Fruit fly (Drosophila melanogaster) whole organism, embryonic: ENCODE data around the gene Hrb98DE.

Experiments used
- CG10147 ChIP-seq: fragments of 200-800 bp; sonication (Bioruptor generic); optimal IDR thresholded peaks from 2 replicates; lab custom pipeline; 2019; ENCODE audit warnings: missing biosample characterization, mild to moderate bottlenecking, missing genetic modification characterization, moderate library complexity
- CG10209 ChIP-seq: fragments of 200-800 bp; sonication (Bioruptor generic); optimal IDR thresholded peaks from 3 replicates; lab custom pipeline; 2017; ENCODE audit warnings: missing biosample characterization, mild to moderate bottlenecking, missing genetic modification characterization, missing genetic modification reagents
- CG10462 ChIP-seq: fragments of 200-800 bp; sonication (Bioruptor generic); optimal IDR thresholded peaks from 2 replicates; lab custom pipeline; 2016; ENCODE audit warnings: missing biosample characterization, missing genetic modification characterization
- CG10654 ChIP-seq: fragments of 200-800 bp; sonication (Bioruptor generic); optimal IDR thresholded peaks from 2 replicates; lab custom pipeline; 2016; ENCODE audit warnings: missing biosample characterization, missing genetic modification characterization
- CG15514 ChIP-seq: fragments of 200-800 bp; sonication (Bioruptor generic); optimal IDR thresholded peaks from 3 replicates; lab custom pipeline; 2017; ENCODE audit warnings: missing biosample characterization, missing genetic modification characterization, mild to moderate bottlenecking, moderate library complexity, missing genetic modification reagents
- CG16815 ChIP-seq: fragments of 200-800 bp; sonication (Bioruptor generic); optimal IDR thresholded peaks from 3 replicates; lab custom pipeline; 2017; ENCODE audit warnings: missing biosample characterization, mild to moderate bottlenecking, missing genetic modification characterization
- CG17829 ChIP-seq: fragments of 200-800 bp; optimal IDR thresholded peaks from 2 replicates; lab custom pipeline; 2019; ENCODE audit warnings: missing biosample characterization, mild to moderate bottlenecking, missing genetic modification characterization, moderate library complexity
- CG1792 ChIP-seq: fragments of 200-800 bp; sonication (Bioruptor generic); optimal IDR thresholded peaks from 2 replicates; lab custom pipeline; 2016; ENCODE audit warnings: missing biosample characterization, missing genetic modification characterization
- CG18599 ChIP-seq: fragments of 200-800 bp; sonication (Bioruptor generic); optimal IDR thresholded peaks from 3 replicates; lab custom pipeline; 2017; ENCODE audit warnings: missing biosample characterization, missing genetic modification characterization, mild to moderate bottlenecking, moderate library complexity, missing genetic modification reagents
- CG2712 ChIP-seq: fragments of 200-800 bp; optimal IDR thresholded peaks from 3 replicates; lab custom pipeline; 2019; ENCODE audit warnings: missing biosample characterization, mild to moderate bottlenecking, missing genetic modification characterization, moderate library complexity
- CG30431 ChIP-seq: fragments of 200-800 bp; sonication (Bioruptor generic); optimal IDR thresholded peaks from 2 replicates; lab custom pipeline; 2017; ENCODE audit warnings: missing biosample characterization, missing genetic modification characterization
- CG31388 ChIP-seq: fragments of 200-800 bp; sonication (Bioruptor generic); optimal IDR thresholded peaks from 2 replicates; lab custom pipeline; 2016; ENCODE audit warnings: missing biosample characterization, missing genetic modification characterization
- CG3726 ChIP-seq: fragments of 200-800 bp; sonication (Bioruptor generic); IDR thresholded peaks from 3 replicates; pipeline ENCODE4, ENCODE4 v1.3.6; 2022; ENCODE audit warnings: missing biosample characterization, missing genetic modification characterization
- CG6175 ChIP-seq: fragments of 200-800 bp; sonication (Bioruptor generic); IDR thresholded peaks from 3 replicates; pipeline ENCODE4 v1.3.6; 2022; ENCODE audit warnings: missing biosample characterization, missing genetic modification characterization
- CG6765 ChIP-seq: fragments of 200-800 bp; sonication (Bioruptor generic); optimal IDR thresholded peaks from 3 replicates; lab custom pipeline; 2017; ENCODE audit warnings: missing biosample characterization, mild to moderate bottlenecking, missing genetic modification characterization
- CG7357 ChIP-seq: fragments of 200-800 bp; sonication (Bioruptor generic); IDR thresholded peaks from 3 replicates; pipeline ENCODE4 v1.3.6; 2022; ENCODE audit warnings: missing biosample characterization, missing genetic modification characterization
- CG7556 ChIP-seq: fragments of 200-800 bp; sonication (Bioruptor generic); optimal IDR thresholded peaks from 2 replicates; lab custom pipeline; 2017; ENCODE audit warnings: missing biosample characterization, mild to moderate bottlenecking, missing genetic modification characterization
- CG8765 ChIP-seq: fragments of 200-800 bp; sonication (Bioruptor generic); IDR thresholded peaks from 2 replicates; pipeline ENCODE4 v1.3.6; 2022; ENCODE audit warnings: missing biosample characterization, missing genetic modification characterization
- CG8924 ChIP-seq: fragments of 200-800 bp; optimal IDR thresholded peaks from 3 replicates; lab custom pipeline; 2019; ENCODE audit warnings: missing biosample characterization, mild to moderate bottlenecking, missing genetic modification characterization, moderate library complexity
- E2f1 ChIP-seq: fragments of 200-800 bp; sonication (Bioruptor generic); IDR thresholded peaks from 2 replicates; pipeline ENCODE4 v1.3.6; 2022; ENCODE audit warnings: missing biosample characterization, missing genetic modification characterization
- Eip74EF ChIP-seq, 2 experiments: fragments of 200-800 bp in 1 of 2; fragments of >200 bp in 1 of 2; sonication (Bioruptor generic) in 1 of 2; optimal IDR thresholded peaks; 2 replicates each; lab custom pipeline; 2017 to 2019; ENCODE audit warnings: missing biosample characterization in 2 of 2, missing genetic modification characterization in 2 of 2, mild to moderate bottlenecking in 1 of 2, moderate library complexity in 1 of 2
- H2.0 ChIP-seq: fragments of 200-800 bp; sonication (Bioruptor generic); IDR thresholded peaks from 2 replicates; pipeline ENCODE4 v1.3.6; 2022; ENCODE audit warnings: missing biosample characterization, missing genetic modification characterization
- HLH3B ChIP-seq: fragments of 200-800 bp; sonication (Bioruptor generic); IDR thresholded peaks from 2 replicates; pipeline ENCODE4 v1.3.6; 2022; ENCODE audit warnings: missing biosample characterization, missing genetic modification characterization
- HmgD ChIP-seq: fragments of 200-800 bp; sonication (Bioruptor generic); optimal IDR thresholded peaks from 3 replicates; lab custom pipeline; 2016; ENCODE audit warnings: missing biosample characterization, missing genetic modification characterization
- Hr3 ChIP-seq: fragments of 200-800 bp; sonication (Bioruptor generic); optimal IDR thresholded peaks from 3 replicates; lab custom pipeline; 2016; ENCODE audit warnings: missing biosample characterization, missing genetic modification characterization
- Nf-YB ChIP-seq: fragments of 200-800 bp; sonication (Bioruptor generic); optimal IDR thresholded peaks from 3 replicates; lab custom pipeline; 2019; ENCODE audit warnings: missing biosample characterization, mild to moderate bottlenecking, missing genetic modification characterization, moderate library complexity
- Rfx ChIP-seq: fragments of 200-800 bp; sonication (Bioruptor generic); IDR thresholded peaks from 2 replicates; pipeline ENCODE4 v1.3.6; 2022; ENCODE audit warnings: missing biosample characterization, missing genetic modification characterization
- Sox100B ChIP-seq: fragments of 200-800 bp; sonication (Bioruptor generic); optimal IDR thresholded peaks from 3 replicates; lab custom pipeline; 2018; ENCODE audit warnings: missing biosample characterization, mild to moderate bottlenecking, missing genetic modification characterization
- Sry-δ ChIP-seq: fragments of 200-800 bp; sonication (Bioruptor generic); optimal IDR thresholded peaks from 2 replicates; lab custom pipeline; 2016; ENCODE audit warnings: missing biosample characterization, missing genetic modification characterization
- Trl ChIP-seq, 3 experiments: fragments of >200 bp in 2 of 3; fragments of 200-800 bp in 1 of 3; sonication (Bioruptor generic) in 1 of 3; optimal IDR thresholded peaks; 2 replicates in 1 of 3; 3 replicates in 2 of 3; lab custom pipeline; 2016 to 2017; ENCODE audit warnings: missing biosample characterization in 1 of 3, missing genetic modification characterization in 1 of 3
- amos ChIP-seq: fragments of 200-800 bp; sonication (Bioruptor generic); IDR thresholded peaks from 2 replicates; pipeline ENCODE4 v1.3.6; 2022; ENCODE audit warnings: missing biosample characterization, missing genetic modification characterization; ENCODE audit not compliant: partially characterized antibody
- ara ChIP-seq: fragments of 200-800 bp; sonication (Bioruptor generic); IDR thresholded peaks from 2 replicates; pipeline ENCODE4 v1.3.6; 2022; ENCODE audit warnings: missing biosample characterization, missing genetic modification characterization
- bbx ChIP-seq: fragments of 200-800 bp; sonication (Bioruptor generic); IDR thresholded peaks from 2 replicates; pipeline ENCODE4 v1.3.6; 2022; ENCODE audit warnings: missing biosample characterization, missing genetic modification characterization; ENCODE audit not compliant: partially characterized antibody
- bsh ChIP-seq, 2 experiments: fragments of 200-800 bp; sonication (Bioruptor generic); optimal IDR thresholded peaks; 2 replicates each; lab custom pipeline; 2017 to 2018; ENCODE audit warnings: mild to moderate bottlenecking in 2 of 2, missing biosample characterization in 2 of 2, missing genetic modification characterization in 2 of 2, moderate library complexity in 1 of 2
- btn ChIP-seq: fragments of 200-800 bp; sonication (Bioruptor generic); optimal IDR thresholded peaks from 2 replicates; lab custom pipeline; 2016; ENCODE audit warnings: missing biosample characterization, missing genetic modification characterization
- chif ChIP-seq, 2 experiments: fragments of 200-800 bp; sonication (Bioruptor generic); optimal IDR thresholded peaks; 3 replicates each; lab custom pipeline; 2016; ENCODE audit warnings: missing biosample characterization in 2 of 2, missing genetic modification characterization in 2 of 2
- crc ChIP-seq: fragments of 200-800 bp; sonication (Bioruptor generic); optimal IDR thresholded peaks from 2 replicates; lab custom pipeline; 2016; ENCODE audit warnings: missing biosample characterization, missing genetic modification characterization
- emc ChIP-seq: fragments of 200-800 bp; sonication (Bioruptor generic); optimal IDR thresholded peaks from 2 replicates; lab custom pipeline; 2016; ENCODE audit warnings: missing biosample characterization, missing genetic modification characterization
- ems ChIP-seq: fragments of 200-800 bp; sonication (Bioruptor generic); optimal IDR thresholded peaks from 3 replicates; lab custom pipeline; 2016; ENCODE audit warnings: missing biosample characterization, missing genetic modification characterization
- fru ChIP-seq: fragments of >200 bp; optimal IDR thresholded peaks from 2 replicates; lab custom pipeline; 2017
- gfzf ChIP-seq: fragments of 200-800 bp; sonication (Bioruptor generic); optimal IDR thresholded peaks from 2 replicates; lab custom pipeline; 2016; ENCODE audit warnings: missing biosample characterization, mild to moderate bottlenecking, missing genetic modification characterization, moderate library complexity
- grn ChIP-seq: fragments of 200-800 bp; sonication (Bioruptor generic); optimal IDR thresholded peaks from 3 replicates; lab custom pipeline; 2017; ENCODE audit warnings: missing biosample characterization, missing genetic modification characterization
- inv ChIP-seq: fragments of 200-800 bp; sonication (Bioruptor generic); IDR thresholded peaks from 2 replicates; pipeline ENCODE4 v1.3.6; 2022; ENCODE audit warnings: missing biosample characterization, missing genetic modification characterization; ENCODE audit not compliant: partially characterized antibody
- jing ChIP-seq: fragments of 200-800 bp; sonication (Bioruptor generic); optimal IDR thresholded peaks from 2 replicates; lab custom pipeline; 2018; ENCODE audit warnings: missing biosample characterization, mild to moderate bottlenecking, missing genetic modification characterization
- ken ChIP-seq: fragments of 200-800 bp; sonication (Bioruptor generic); IDR thresholded peaks from 3 replicates; pipeline ENCODE4 v1.3.6; 2022; ENCODE audit warnings: missing biosample characterization, missing genetic modification characterization
- maf-S ChIP-seq: fragments of 200-800 bp; sonication (Bioruptor generic); optimal IDR thresholded peaks from 2 replicates; lab custom pipeline; 2016; ENCODE audit warnings: missing biosample characterization, missing genetic modification characterization
- nerfin-1 ChIP-seq: fragments of 200-800 bp; sonication (Bioruptor generic); optimal IDR thresholded peaks from 3 replicates; lab custom pipeline; 2019; ENCODE audit warnings: missing biosample characterization, mild to moderate bottlenecking, missing genetic modification characterization, moderate library complexity
- odd ChIP-seq: fragments of 200-800 bp; sonication (Bioruptor generic); optimal IDR thresholded peaks from 2 replicates; lab custom pipeline; 2017; ENCODE audit warnings: missing biosample characterization, mild to moderate bottlenecking, missing genetic modification characterization
- wor ChIP-seq: fragments of 200-800 bp; sonication (Bioruptor generic); IDR thresholded peaks from 2 replicates; pipeline ENCODE4 v1.3.6; 2022; ENCODE audit warnings: missing biosample characterization, missing genetic modification characterization
- z ChIP-seq: fragments of 200-800 bp; sonication (Bioruptor generic); IDR thresholded peaks from 3 replicates; pipeline ENCODE4 v1.3.6; 2022; ENCODE audit warnings: missing biosample characterization, missing genetic modification characterization

Gene Hrb98DE

DNA sequence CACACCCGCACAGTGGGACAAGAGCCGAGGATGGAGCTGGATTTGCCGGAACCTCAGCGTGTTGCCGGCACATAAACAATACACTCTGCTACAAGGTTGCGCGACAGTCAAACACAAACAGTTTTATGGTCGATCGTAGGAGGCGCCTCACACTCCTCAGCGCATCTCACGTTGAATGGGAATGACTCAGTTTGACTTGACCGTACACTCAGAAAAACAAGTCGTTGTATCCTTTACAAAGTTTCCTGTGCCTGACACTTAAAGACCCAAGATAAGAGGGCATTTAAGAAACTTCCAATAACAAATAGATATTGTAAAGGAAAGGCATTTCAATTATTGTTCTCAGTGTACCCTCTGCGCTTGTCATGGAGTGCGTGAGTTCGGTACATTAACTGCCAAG lies 32.1 kb downstream of the Hrb98DE start (continued):
- TF ChIP-seq Sry-δ (GFP tag; lab: Kevin White, UChicago) = peak; percentile 24
- TF ChIP-seq CG7556 = peak; percentile 51
- no peak for TF ChIP-seq odd
- peak; percentile 70 for TF ChIP-seq CG2712
- peak; percentile 22 for TF ChIP-seq maf-S (GFP tag; lab: Kevin White, UChicago)
- TF ChIP-seq CG16815 (GFP tag; lab: Kevin White, UChicago) = peak; percentile 37
- TF ChIP-seq ara (GFP tag; lab: Robert Waterston, UW) = peak; percentile 58
- peak; percentile 51; the same call in 1 of the 2 replicates for TF ChIP-seq Rfx (GFP tag; lab: Robert Waterston, UW)
- peak; percentile 20 for TF ChIP-seq crc (GFP tag; lab: Kevin White, UChicago)
- 0 out of 3 replicates have a peak, but pooled peaks have one; percentile 60 for TF ChIP-seq ken
- peak; percentile 59; the same call in 1 of the 2 replicates for TF ChIP-seq HLH3B (GFP tag; lab: Robert Waterston, UW)
- no peak for TF ChIP-seq emc
- TF ChIP-seq jing (GFP tag; lab: Kevin White, UChicago) = peak; percentile 14
- no peak for TF ChIP-seq Trl (optimal IDR thresholded peaks at IDR 0.05; lab: Kevin White, UChicago)
- TF ChIP-seq Trl (GFP tag; optimal IDR thresholded peaks at IDR 0.05; lab: Kevin White, UChicago) = peak; percentile 55
- no peak for TF ChIP-seq CG31388 (GFP tag; lab: Kevin White, UChicago)
- no peak for TF ChIP-seq fru
- no peak for TF ChIP-seq CG6175 (GFP tag; lab: Robert Waterston, UW)
- TF ChIP-seq ems = no peak
- TF ChIP-seq CG10209 (GFP tag; lab: Kevin White, UChicago) = peak; percentile 35
- TF ChIP-seq CG8924 (tag; lab: Kevin White, UChicago) = peak; percentile 68
- TF ChIP-seq Hr3 (GFP tag; lab: Kevin White, UChicago) = peak; percentile 41
- no peak for TF ChIP-seq CG10462 (GFP tag; lab: Kevin White, UChicago)
- peak in 1 of 2 experiments; percentile 40 for TF ChIP-seq bsh (GFP tag; optimal IDR thresholded peaks at IDR 0.05; lab: Kevin White, UChicago)
- TF ChIP-seq E2f1 (GFP tag; lab: Robert Waterston, UW) = peak; percentile 19; the same call in 1 of the 2 replicates
- peak; percentile 55 for TF ChIP-seq H2.0 (GFP tag; lab: Robert Waterston, UW)
- peak; percentile 62 for TF ChIP-seq btn (GFP tag; lab: Kevin White, UChicago)
- TF ChIP-seq CG1792 = peak; percentile 59
- peak; percentile 55 for TF ChIP-seq CG17829 (tag; lab: Kevin White, UChicago)
- TF ChIP-seq wor (GFP tag; lab: Robert Waterston, UW) = no peak
- peak; percentile 63 to 76 for TF ChIP-seq chif (GFP tag; optimal IDR thresholded peaks at IDR 0.05; lab: Kevin White, UChicago)
- TF ChIP-seq HmgD (GFP tag; lab: Kevin White, UChicago) = peak; percentile 52
- TF ChIP-seq CG10147 (GFP tag; lab: Kevin White, UChicago) = peak; percentile 27
- peak; percentile 34 for TF ChIP-seq CG30431 (GFP tag; lab: Kevin White, UChicago)
- TF ChIP-seq CG3726 (GFP tag; lab: Robert Waterston, UW) = peak; percentile 72; the same call in 2 of the 3 replicates
- TF ChIP-seq CG7357 (GFP tag; lab: Robert Waterston, UW) = 0 out of 3 replicates have a peak, but pooled peaks have one; percentile 17
- peak; percentile 16 for TF ChIP-seq Sox100B
- TF ChIP-seq CG15514 (GFP tag; lab: Kevin White, UChicago) = peak; percentile 40
- peak; percentile 28 for TF ChIP-seq nerfin-1 (tag; lab: Kevin White, UChicago)
- TF ChIP-seq amos = no peak
- TF ChIP-seq z = no peak
- no peak for TF ChIP-seq grn (GFP tag; lab: Kevin White, UChicago)
- TF ChIP-seq Eip74EF (GFP tag; optimal IDR thresholded peaks at IDR 0.05; lab: Kevin White, UChicago) = no peak
- no peak for TF ChIP-seq Nf-YB
- TF ChIP-seq CG10654 = peak; percentile 51
- TF ChIP-seq inv (GFP tag; lab: Robert Waterston, UW) = no peak
- no peak for TF ChIP-seq bbx
- no peak for TF ChIP-seq gfzf (GFP tag; lab: Kevin White, UChicago)
- TF ChIP-seq CG6765 = peak; percentile 15
- TF ChIP-seq CG18599 (GFP tag; lab: Kevin White, UChicago) = peak; percentile 76
- TF ChIP-seq CG8765 (GFP tag; lab: Robert Waterston, UW) = peak; percentile 83
